Fruit fly (Drosophila melanogaster): Measurements from ENCODE around the gene CG10333.

DNA sequence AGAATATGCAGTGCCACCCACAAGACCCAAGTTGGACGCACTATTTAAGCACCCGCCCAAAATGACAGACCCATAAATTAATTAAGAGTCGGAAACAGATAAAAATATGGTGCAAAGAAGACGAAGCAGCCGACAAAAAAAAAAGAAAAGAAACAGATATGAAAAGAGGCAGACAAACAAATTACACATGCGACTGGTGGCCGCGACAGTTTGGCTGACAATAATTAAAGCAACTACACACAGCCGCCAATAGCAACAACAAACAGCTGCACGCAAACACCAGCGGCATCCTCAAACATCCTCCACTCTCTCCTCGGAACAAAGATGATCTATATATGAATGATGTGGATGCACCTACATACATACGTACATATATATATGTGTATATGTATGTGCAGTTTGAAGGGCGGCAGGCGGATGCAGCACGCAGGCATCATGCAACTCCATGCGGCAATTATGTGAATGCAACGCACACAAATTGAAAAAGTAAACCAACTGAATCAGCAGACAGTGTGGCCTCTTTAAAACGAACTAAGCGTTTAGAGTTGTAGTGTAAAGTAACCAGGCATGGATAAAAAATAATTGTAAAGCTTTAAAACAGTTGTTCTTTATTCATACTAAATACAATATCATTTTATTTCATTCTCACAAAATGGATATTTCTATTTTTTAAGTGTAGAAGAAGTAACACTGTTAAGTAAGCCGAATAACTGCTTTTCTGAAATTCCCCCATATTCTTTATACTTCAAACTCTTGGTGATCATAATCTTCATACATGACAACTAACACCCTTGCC, 41.4 kb downstream of the CG10333 start:
- TF ChIP-seq CG8478 (optimal IDR thresholded peaks at IDR 0.05) (no peak), Dll (optimal IDR thresholded peaks at IDR 0.05) (no peak)
